Worm (Caenorhabditis elegans) whole organism, L4 larva: ENCODE results near the gene C02F5.13.
A peak's percentile ranks its signal among the peaks of the same experiment; 100 is the strongest.

Experiments used
- Y48G9A.11 ChIP-seq: fragments of 200-800 bp; sonication (Bioruptor generic); IDR thresholded peaks from 2 replicates; pipeline ENCODE4 v1.3.6; 2022; ENCODE audit warnings: missing genetic modification reagents, missing genetic modification characterization, missing compliant biosample characterization
- Y75B8A.6 ChIP-seq: fragments of 200-800 bp; sonication (Bioruptor generic); IDR thresholded peaks from 2 replicates; pipeline ENCODE4 v1.3.6; 2022; ENCODE audit warnings: missing genetic modification reagents, missing genetic modification characterization, missing compliant biosample characterization
- ZK546.5 ChIP-seq, 2 experiments: sonication (generic microtip); optimal IDR thresholded peaks; 2 replicates each; lab custom pipeline; 2017; ENCODE audit warnings: missing biosample characterization in 2 of 2, missing genetic modification characterization in 2 of 2
- aha-1 ChIP-seq: fragments of 150-350 bp; peaks from one replicate; lab custom pipeline; 2014; ENCODE audit warnings: missing biosample characterization, missing genetic modification characterization
- attf-4 ChIP-seq: sonication (generic microtip); optimal IDR thresholded peaks from 3 replicates; lab custom pipeline; 2017; ENCODE audit warnings: missing biosample characterization, missing genetic modification characterization
- ceh-44 ChIP-seq: fragments of 200-800 bp; sonication (Bioruptor generic); IDR thresholded peaks from 2 replicates; pipeline ENCODE4 v1.3.6; 2022; ENCODE audit warnings: missing genetic modification reagents, missing genetic modification characterization, missing compliant biosample characterization
- ces-1 ChIP-seq: fragments of 150-350 bp; sonication (generic microtip); optimal IDR thresholded peaks from 4 replicates; lab custom pipeline; 2014; ENCODE audit warnings: missing biosample characterization, missing genetic modification reagents, missing genetic modification characterization
- daf-19 ChIP-seq: fragments of 200-800 bp; sonication (Bioruptor generic); conservative IDR thresholded peaks from 2 replicates; pipeline ENCODE4 v1.3.6; 2022; ENCODE audit warnings: missing genetic modification characterization, missing compliant biosample characterization
- daf-8 ChIP-seq: fragments of 200-800 bp; sonication (Bioruptor generic); IDR thresholded peaks from 2 replicates; pipeline ENCODE4 v1.3.6; 2022; ENCODE audit warnings: missing genetic modification characterization, missing compliant biosample characterization
- dpl-1 ChIP-seq: fragments of 150-350 bp; optimal IDR thresholded peaks from 2 replicates; lab custom pipeline; 2014; ENCODE audit warnings: missing biosample characterization, missing genetic modification reagents, missing genetic modification characterization
- duxl-1 ChIP-seq: sonication (generic microtip); optimal IDR thresholded peaks from 2 replicates; lab custom pipeline; 2016; ENCODE audit warnings: mild to moderate bottlenecking, missing genetic modification characterization, moderate library complexity, missing compliant biosample characterization; ENCODE audit not compliant: poor library complexity
- dve-1 ChIP-seq: sonication (generic microtip); optimal IDR thresholded peaks from 2 replicates; lab custom pipeline; 2017; ENCODE audit warnings: antibody characterized with exemption, mild to moderate bottlenecking, missing genetic modification characterization, missing compliant biosample characterization; ENCODE audit not compliant: insufficient read depth
- egl-27 ChIP-seq: sonication (generic microtip); optimal IDR thresholded peaks from 3 replicates; lab custom pipeline; 2017; ENCODE audit warnings: missing biosample characterization, missing genetic modification reagents, missing genetic modification characterization
- fos-1 ChIP-seq: fragments of 150-350 bp; optimal IDR thresholded peaks from 2 replicates; lab custom pipeline; 2014; ENCODE audit warnings: missing biosample characterization, missing genetic modification characterization
- hif-1 ChIP-seq, 2 experiments: sonication (generic microtip); optimal IDR thresholded peaks; 2 replicates each; lab custom pipeline; 2016 to 2017; ENCODE audit warnings: missing compliant biosample characterization in 2 of 2, missing genetic modification characterization in 2 of 2, missing genetic modification reagents in 2 of 2, missing genotype in 2 of 2, mild to moderate bottlenecking in 1 of 2
- lin-13 ChIP-seq: fragments of 150-350 bp; optimal IDR thresholded peaks from 2 replicates; lab custom pipeline; 2014; ENCODE audit warnings: missing biosample characterization, missing genetic modification reagents, missing genetic modification characterization
- lin-38 ChIP-seq: fragments of 200-800 bp; sonication (Bioruptor generic); IDR thresholded peaks from 2 replicates; pipeline ENCODE4 v1.3.6; 2022; ENCODE audit warnings: missing genetic modification reagents, missing genetic modification characterization, missing compliant biosample characterization
- lsy-2 ChIP-seq, 2 experiments: fragments of 150-350 bp in 1 of 2; sonication (generic microtip) in 1 of 2; optimal IDR thresholded peaks; 2 replicates each; lab custom pipeline; 2014 to 2017; ENCODE audit warnings: missing biosample characterization in 2 of 2, missing genetic modification characterization in 2 of 2
- mdt-29 ChIP-seq: fragments of 200-800 bp; sonication (Bioruptor generic); IDR thresholded peaks from 2 replicates; pipeline ENCODE4 v1.3.6; 2022; ENCODE audit warnings: missing genetic modification reagents, missing genetic modification characterization, missing compliant biosample characterization
- mep-1 ChIP-seq: fragments of 150-350 bp; sonication (generic microtip); optimal IDR thresholded peaks from 3 replicates; lab custom pipeline; 2014; ENCODE audit warnings: missing biosample characterization, missing genetic modification characterization
- mes-2 ChIP-seq: sonication (generic microtip); optimal IDR thresholded peaks from 2 replicates; lab custom pipeline; 2016; ENCODE audit warnings: missing genotype, mild to moderate bottlenecking, missing genetic modification characterization, missing compliant biosample characterization; ENCODE audit not compliant: poor library complexity, severe bottlenecking
- nhr-25 ChIP-seq: sonication (generic microtip); optimal IDR thresholded peaks from 2 replicates; lab custom pipeline; 2017; ENCODE audit warnings: missing genetic modification characterization, mild to moderate bottlenecking, missing compliant biosample characterization, antibody characterized with exemption, moderate library complexity, borderline replicate concordance; ENCODE audit not compliant: insufficient read depth
- nhr-28 ChIP-seq: fragments of 150-350 bp; optimal IDR thresholded peaks from 2 replicates; lab custom pipeline; 2014; ENCODE audit warnings: missing biosample characterization, missing genetic modification characterization
- nhr-77 ChIP-seq: fragments of 150-350 bp; optimal IDR thresholded peaks from 2 replicates; lab custom pipeline; 2014; ENCODE audit warnings: missing biosample characterization, missing genetic modification characterization
- pha-4 ChIP-seq, 2 experiments: fragments of 150-350 bp in 1 of 2; fragments of 200-800 bp in 1 of 2; sonication (Bioruptor generic) in 1 of 2; IDR thresholded peaks in 1 of 2; optimal IDR thresholded peaks in 1 of 2; 2 replicates each; pipeline versions ENCODE4 v1.3.6 to Lab custom; 2014 to 2022; ENCODE audit warnings: missing genetic modification characterization in 2 of 2, missing genetic modification reagents in 2 of 2, missing biosample characterization in 1 of 2, missing compliant biosample characterization in 1 of 2
- php-3 ChIP-seq: fragments of 200-800 bp; sonication (Bioruptor generic); IDR thresholded peaks from 2 replicates; pipeline ENCODE4 v1.3.6; 2022; ENCODE audit warnings: missing genetic modification reagents, missing genetic modification characterization, missing compliant biosample characterization
- pqm-1 ChIP-seq: sonication (generic microtip); optimal IDR thresholded peaks from 2 replicates; lab custom pipeline; 2017; ENCODE audit warnings: missing biosample characterization, missing genetic modification characterization
- rbr-2 ChIP-seq: sonication (generic microtip); optimal IDR thresholded peaks from 2 replicates; lab custom pipeline; 2016; ENCODE audit warnings: missing genotype, missing genetic modification characterization, missing compliant biosample characterization
- saeg-2 ChIP-seq: fragments of 200-800 bp; sonication (Bioruptor generic); IDR thresholded peaks from 2 replicates; pipeline ENCODE4 v1.3.6; 2022; ENCODE audit warnings: missing genetic modification reagents, missing genetic modification characterization, missing compliant biosample characterization
- set-16 ChIP-seq: fragments of 200-800 bp; sonication (Bioruptor generic); IDR thresholded peaks from 2 replicates; pipeline ENCODE4 v1.3.6; 2022; ENCODE audit warnings: missing genetic modification reagents, missing genetic modification characterization, missing compliant biosample characterization
- snpc-4 ChIP-seq: fragments of 150-350 bp; optimal IDR thresholded peaks from 2 replicates; lab custom pipeline; 2014; ENCODE audit warnings: missing biosample characterization, missing genetic modification characterization
- tag-97 ChIP-seq: fragments of 200-800 bp; sonication (Bioruptor generic); IDR thresholded peaks from 2 replicates; pipeline ENCODE4 v1.3.6; 2022; ENCODE audit warnings: missing genetic modification characterization, missing compliant biosample characterization
- tra-1 ChIP-seq: fragments of 200-800 bp; sonication (Bioruptor generic); IDR thresholded peaks from 2 replicates; pipeline ENCODE4 v1.3.6; 2022; ENCODE audit warnings: missing genetic modification reagents, missing genetic modification characterization, missing compliant biosample characterization
- unc-130 ChIP-seq: sonication (generic microtip); optimal IDR thresholded peaks from 2 replicates; lab custom pipeline; 2016; ENCODE audit warnings: missing genetic modification reagents, missing genetic modification characterization, missing compliant biosample characterization
- unc-62 ChIP-seq, 3 experiments: fragments of 150-350 bp in 1 of 3; sonication (generic microtip); optimal IDR thresholded peaks in 2 of 3; peaks in 1 of 3; 1 replicate in 1 of 3; 2 replicates in 2 of 3; lab custom pipeline; 2014 to 2017; ENCODE audit warnings: missing biosample characterization in 3 of 3, missing genetic modification characterization in 3 of 3, missing genetic modification reagents in 3 of 3, missing genotype in 1 of 3
- vab-7 ChIP-seq: fragments of 200-800 bp; sonication (Bioruptor generic); IDR thresholded peaks from 2 replicates; pipeline ENCODE4 v1.3.6; 2022; ENCODE audit warnings: missing genetic modification reagents, missing genetic modification characterization, missing compliant biosample characterization
- zag-1 ChIP-seq: fragments of 150-350 bp; optimal IDR thresholded peaks from 2 replicates; lab custom pipeline; 2014; ENCODE audit warnings: missing biosample characterization, missing genetic modification characterization
- zip-2 ChIP-seq: fragments of 150-350 bp; optimal IDR thresholded peaks from 2 replicates; lab custom pipeline; 2014; ENCODE audit warnings: missing biosample characterization, missing genetic modification characterization

Gene C02F5.13

ce11 chrIII:8249381-8249780 lies 2.2 kb downstream of the C02F5.13 start, which contains the start of the genes C02F5.10 and C02F5.2:
Gene C02F5.10 (minus strand): TSS chrIII:8249481.
Gene C02F5.2 (plus strand): TSS chrIII:8249619.
- TF ChIP-seq php-3 (GFP tag; lab: Robert Waterston, UW) (no peak), fos-1 (no peak), egl-27 (tag; lab: Kevin White, UChicago) (no peak)

- TF ChIP-seq zag-1 (tag; lab: Kevin White, UChicago) (no peak), snpc-4 (no peak), ZK546.5 (tag; optimal IDR thresholded peaks at IDR 0.05; lab: Kevin White, UChicago) (no peak), Y48G9A.11 (GFP tag; lab: Robert Waterston, UW) (peak; percentile 48; the same call in 1 of the 2 replicates), pqm-1 (tag; lab: Kevin White, UChicago) (no peak), nhr-25 (tag; lab: Kevin White, UChicago) (peak; percentile 19), attf-4 (tag; lab: Kevin White, UChicago) (no peak), tra-1 (GFP tag; lab: Robert Waterston, UW) (no peak), nhr-77 (tag; lab: Kevin White, UChicago) (peak; percentile 14), lin-13 (GFP tag; lab: Kevin White, UChicago) (peak; percentile 69), mes-2 (tag; lab: Kevin White, UChicago) (peak; percentile 88), vab-7 (GFP tag; lab: Robert Waterston, UW) (peak; percentile 34; the same call in 1 of the 2 replicates), ces-1 (GFP tag; lab: Kevin White, UChicago) (no peak), lsy-2 (tag; optimal IDR thresholded peaks at IDR 0.05; lab: Kevin White, UChicago) (no peak), saeg-2 (GFP tag; lab: Robert Waterston, UW) (no peak), set-16 (GFP tag; lab: Robert Waterston, UW) (no peak), tag-97 (GFP tag; lab: Robert Waterston, UW) (no peak), mep-1 (no peak), rbr-2 (no peak), pha-4 (GFP tag; IDR thresholded peaks at IDR 0.05; lab: Robert Waterston, UW) (no peak), pha-4 (tag; optimal IDR thresholded peaks at IDR 0.05; lab: Kevin White, UChicago) (peak; percentile 85), nhr-28 (tag; lab: Kevin White, UChicago) (no peak), lin-38 (peak; percentile 94), mdt-29 (GFP tag; lab: Robert Waterston, UW) (no peak), duxl-1 (no peak), dpl-1 (GFP tag; lab: Kevin White, UChicago) (peak; percentile 75), dve-1 (no peak), Y75B8A.6 (no peak), hif-1 (tag; optimal IDR thresholded peaks at IDR 0.05; lab: Kevin White, UChicago) (peak in 1 of 2 experiments; percentile 69), daf-8 (GFP tag; lab: Robert Waterston, UW) (no peak), unc-130 (GFP tag; lab: Kevin White, UChicago) (peak; percentile 97), ceh-44 (GFP tag; lab: Robert Waterston, UW) (no peak), fos-1 (no peak), aha-1 (peak; percentile 84), daf-19 (GFP tag; lab: Robert Waterston, UW) (no peak), zip-2 (tag; lab: Kevin White, UChicago) (no peak), unc-62 (GFP tag; optimal IDR thresholded peaks at IDR 0.05 in 1 of 2; lab: Kevin White, UChicago) (no peak), unc-62 (tag; optimal IDR thresholded peaks at IDR 0.05; lab: Kevin White, UChicago) (no peak)
Observed at ce11 chrIII:8250007-8250683, 3.0 kb downstream of the C02F5.13 start, which contains the start of gene knl-1. Gene knl-1 (plus strand): TSS chrIII:8250632.
